Fruit fly (Drosophila melanogaster): ENCODE measurements around the gene mRpS2.

DNA sequence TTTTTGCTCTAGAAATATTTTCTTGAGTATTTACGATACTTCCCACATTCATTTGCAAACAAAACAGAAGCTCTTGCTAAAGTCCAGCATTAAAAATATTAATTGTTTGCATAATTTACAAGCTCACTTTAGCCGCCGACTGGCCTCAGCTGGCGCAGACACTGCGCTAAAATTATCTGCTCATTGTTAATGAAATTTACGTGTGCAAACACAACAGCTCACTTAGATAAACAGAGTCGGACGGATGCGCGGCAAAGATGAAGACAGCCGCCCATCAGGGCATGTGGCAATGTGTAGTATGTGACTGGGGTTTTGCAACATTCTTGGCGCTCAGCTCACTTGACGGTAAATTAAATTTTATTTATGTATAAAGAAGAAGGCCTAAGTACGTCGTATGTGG, 21.2 kb downstream of the mRpS2 start:
- no peak for TF ChIP-seq psq (GFP tag; optimal IDR thresholded peaks at IDR 0.05)
- peak; percentile 18 for TF ChIP-seq OdsH (GFP tag; optimal IDR thresholded peaks at IDR 0.05)
- peak; percentile 45 for TF ChIP-seq br (GFP tag; optimal IDR thresholded peaks at IDR 0.05)
- peak; percentile 49 for TF ChIP-seq h (GFP tag; optimal IDR thresholded peaks at IDR 0.05)
- no peak for TF ChIP-seq sage (GFP tag; optimal IDR thresholded peaks at IDR 0.05)
- TF ChIP-seq lola (GFP tag; optimal IDR thresholded peaks at IDR 0.05), result no peak
- TF ChIP-seq CrebA (GFP tag; optimal IDR thresholded peaks at IDR 0.05; ENCODE audit: borderline replicate concordance), result no peak
- TF ChIP-seq Jra (GFP tag; optimal IDR thresholded peaks at IDR 0.05), result no peak
- TF ChIP-seq Mio (GFP tag; optimal IDR thresholded peaks at IDR 0.05), result no peak
- no peak for TF ChIP-seq Dif (GFP tag; optimal IDR thresholded peaks at IDR 0.05; ENCODE audit: partially characterized antibody)
- TF ChIP-seq woc (GFP tag; optimal IDR thresholded peaks at IDR 0.05), result no peak
- TF ChIP-seq Dfd (GFP tag; optimal IDR thresholded peaks at IDR 0.05), result no peak
- TF ChIP-seq tai (GFP tag; optimal IDR thresholded peaks at IDR 0.05), result no peak
